Fruit fly (Drosophila melanogaster) whole organism, embryonic: ENCODE measurements around the gene Tsp33B.

Experiments used
- Adf1 ChIP-seq: fragments of 200-800 bp; sonication (Bioruptor generic); IDR thresholded peaks from 2 replicates; pipeline ENCODE4 v1.3.6; 2022; ENCODE audit warnings: missing biosample characterization, missing genetic modification characterization
- B-H1 ChIP-seq: fragments of 200-800 bp; sonication (Bioruptor generic); IDR thresholded peaks from 3 replicates; pipeline ENCODE4 v1.3.6; 2022; ENCODE audit warnings: missing biosample characterization, missing genetic modification characterization
- BEAF-32 ChIP-seq: fragments of 200-800 bp; sonication (Bioruptor generic); optimal IDR thresholded peaks from 3 replicates; lab custom pipeline; 2017; ENCODE audit warnings: missing biosample characterization, missing genetic modification characterization, mild to moderate bottlenecking, moderate library complexity, missing genetic modification reagents
- Bgb ChIP-seq: fragments of 200-800 bp; sonication (Bioruptor generic); IDR thresholded peaks from 2 replicates; pipeline ENCODE4 v1.3.6; 2022; ENCODE audit warnings: missing biosample characterization, missing genetic modification characterization; ENCODE audit not compliant: partially characterized antibody
- CG10147 ChIP-seq: fragments of 200-800 bp; sonication (Bioruptor generic); optimal IDR thresholded peaks from 2 replicates; lab custom pipeline; 2019; ENCODE audit warnings: missing biosample characterization, mild to moderate bottlenecking, missing genetic modification characterization, moderate library complexity
- CG16815 ChIP-seq: fragments of 200-800 bp; sonication (Bioruptor generic); optimal IDR thresholded peaks from 3 replicates; lab custom pipeline; 2017; ENCODE audit warnings: missing biosample characterization, mild to moderate bottlenecking, missing genetic modification characterization
- CG17359 ChIP-seq: fragments of 200-800 bp; sonication (Bioruptor generic); optimal IDR thresholded peaks from 3 replicates; lab custom pipeline; 2018; ENCODE audit warnings: missing biosample characterization, mild to moderate bottlenecking, missing genetic modification characterization, moderate library complexity
- CG17568 ChIP-seq: fragments of 200-800 bp; sonication (Bioruptor generic); optimal IDR thresholded peaks from 2 replicates; lab custom pipeline; 2018; ENCODE audit warnings: missing biosample characterization, mild to moderate bottlenecking, missing genetic modification characterization, moderate library complexity
- CG4820 ChIP-seq: fragments of 200-800 bp; sonication (Bioruptor generic); optimal IDR thresholded peaks from 3 replicates; lab custom pipeline; 2016; ENCODE audit warnings: missing biosample characterization, missing genetic modification characterization
- CG6683 ChIP-seq: fragments of 200-800 bp; sonication (Bioruptor generic); optimal IDR thresholded peaks from 2 replicates; lab custom pipeline; 2017; ENCODE audit warnings: missing biosample characterization, mild to moderate bottlenecking, missing genetic modification characterization, missing genetic modification reagents
- CG6765 ChIP-seq: fragments of 200-800 bp; sonication (Bioruptor generic); optimal IDR thresholded peaks from 3 replicates; lab custom pipeline; 2017; ENCODE audit warnings: missing biosample characterization, mild to moderate bottlenecking, missing genetic modification characterization
- CG6791 ChIP-seq: fragments of 200-800 bp; sonication (Bioruptor generic); IDR thresholded peaks from 3 replicates; pipeline ENCODE4 v1.3.6; 2022; ENCODE audit warnings: missing biosample characterization, missing genetic modification characterization; ENCODE audit not compliant: partially characterized antibody
- CG7357 ChIP-seq: fragments of 200-800 bp; sonication (Bioruptor generic); IDR thresholded peaks from 3 replicates; pipeline ENCODE4 v1.3.6; 2022; ENCODE audit warnings: missing biosample characterization, missing genetic modification characterization
- Dek ChIP-seq: fragments of 200-800 bp; sonication (Bioruptor generic); optimal IDR thresholded peaks from 3 replicates; lab custom pipeline; 2019; ENCODE audit warnings: missing biosample characterization, mild to moderate bottlenecking, missing genetic modification characterization, moderate library complexity
- Doc2 ChIP-seq: fragments of 200-800 bp; sonication (Bioruptor generic); IDR thresholded peaks from 2 replicates; pipeline ENCODE4 v1.3.6; 2022; ENCODE audit warnings: missing biosample characterization, missing genetic modification characterization
- Drgx ChIP-seq: fragments of 200-800 bp; sonication (Bioruptor generic); IDR thresholded peaks from 2 replicates; pipeline ENCODE4 v1.3.6; 2022; ENCODE audit warnings: missing biosample characterization, missing genetic modification characterization
- Ets97D ChIP-seq: fragments of 200-800 bp; sonication (Bioruptor generic); optimal IDR thresholded peaks from 3 replicates; lab custom pipeline; 2016; ENCODE audit warnings: missing biosample characterization, missing genetic modification characterization
- Fer3 ChIP-seq: fragments of 200-800 bp; sonication (Bioruptor generic); optimal IDR thresholded peaks from 2 replicates; lab custom pipeline; 2018; ENCODE audit warnings: missing biosample characterization, mild to moderate bottlenecking, missing genetic modification characterization, moderate library complexity
- HHEX ChIP-seq: fragments of 200-800 bp; sonication (Bioruptor generic); optimal IDR thresholded peaks from 3 replicates; lab custom pipeline; 2017; ENCODE audit warnings: missing biosample characterization, mild to moderate bottlenecking, missing genetic modification characterization, missing genetic modification reagents
- HmgD ChIP-seq: fragments of 200-800 bp; sonication (Bioruptor generic); optimal IDR thresholded peaks from 3 replicates; lab custom pipeline; 2016; ENCODE audit warnings: missing biosample characterization, missing genetic modification characterization
- MBD-R2 ChIP-seq: fragments of 200-800 bp; sonication (Bioruptor generic); IDR thresholded peaks from 2 replicates; pipeline ENCODE4 v1.3.6; 2022; ENCODE audit warnings: missing biosample characterization, missing genetic modification characterization
- Mes4 ChIP-seq: fragments of 200-800 bp; sonication (Bioruptor generic); optimal IDR thresholded peaks from 2 replicates; lab custom pipeline; 2016; ENCODE audit warnings: missing biosample characterization, missing genetic modification characterization
- ac ChIP-seq: fragments of 200-800 bp; sonication (Bioruptor generic); optimal IDR thresholded peaks from 3 replicates; lab custom pipeline; 2017; ENCODE audit warnings: missing biosample characterization, mild to moderate bottlenecking, missing genetic modification characterization
- amos ChIP-seq: fragments of 200-800 bp; sonication (Bioruptor generic); IDR thresholded peaks from 2 replicates; pipeline ENCODE4 v1.3.6; 2022; ENCODE audit warnings: missing biosample characterization, missing genetic modification characterization; ENCODE audit not compliant: partially characterized antibody
- chinmo ChIP-seq: fragments of 200-800 bp; sonication (Bioruptor generic); IDR thresholded peaks from 4 replicates; pipeline ENCODE4 v1.3.6; 2022; ENCODE audit warnings: missing biosample characterization, missing genetic modification characterization; ENCODE audit not compliant: partially characterized antibody
- dpn ChIP-seq, 2 experiments: fragments of 200-800 bp; sonication (Bioruptor generic); optimal IDR thresholded peaks; 3 replicates each; lab custom pipeline; 2016; ENCODE audit warnings: missing biosample characterization in 2 of 2, missing genetic modification characterization in 2 of 2
- exex ChIP-seq: fragments of 200-800 bp; sonication (Bioruptor generic); optimal IDR thresholded peaks from 4 replicates; lab custom pipeline; 2018; ENCODE audit warnings: missing biosample characterization, mild to moderate bottlenecking, missing genetic modification characterization, moderate library complexity
- ftz-f1 ChIP-seq: fragments of 200-800 bp; sonication (Bioruptor generic); optimal IDR thresholded peaks from 2 replicates; lab custom pipeline; 2016; ENCODE audit warnings: missing biosample characterization, missing genetic modification characterization
- gem ChIP-seq: fragments of 200-800 bp; sonication (Bioruptor generic); optimal IDR thresholded peaks from 2 replicates; lab custom pipeline; 2019; ENCODE audit warnings: missing biosample characterization, mild to moderate bottlenecking, missing genetic modification characterization, moderate library complexity
- gro ChIP-seq: fragments of 200-800 bp; sonication (Bioruptor generic); optimal IDR thresholded peaks from 2 replicates; lab custom pipeline; 2016; ENCODE audit warnings: missing biosample characterization, missing genetic modification characterization
- her ChIP-seq: fragments of 200-800 bp; sonication (Bioruptor generic); optimal IDR thresholded peaks from 2 replicates; lab custom pipeline; 2016; ENCODE audit warnings: missing biosample characterization, missing genetic modification characterization
- jumu ChIP-seq: fragments of 200-800 bp; sonication (Bioruptor generic); optimal IDR thresholded peaks from 3 replicates; lab custom pipeline; 2016; ENCODE audit warnings: missing biosample characterization, missing genetic modification characterization
- kni ChIP-seq: fragments of 200-800 bp; sonication (Bioruptor generic); optimal IDR thresholded peaks from 3 replicates; lab custom pipeline; 2017; ENCODE audit warnings: mild to moderate bottlenecking, missing biosample characterization, missing genetic modification reagents, missing genetic modification characterization
- lab ChIP-seq: fragments of 200-800 bp; sonication (Bioruptor generic); optimal IDR thresholded peaks from 3 replicates; lab custom pipeline; 2017; ENCODE audit warnings: missing biosample characterization, missing genetic modification characterization, mild to moderate bottlenecking, moderate library complexity, missing genetic modification reagents
- luna ChIP-seq: fragments of 200-800 bp; sonication (Bioruptor generic); optimal IDR thresholded peaks from 2 replicates; lab custom pipeline; 2016; ENCODE audit warnings: missing biosample characterization, missing genetic modification characterization
- pb ChIP-seq: fragments of 200-800 bp; sonication (Bioruptor generic); optimal IDR thresholded peaks from 3 replicates; lab custom pipeline; 2016; ENCODE audit warnings: missing biosample characterization, missing genetic modification characterization
- psq ChIP-seq: fragments of 200-800 bp; sonication (Bioruptor generic); optimal IDR thresholded peaks from 2 replicates; lab custom pipeline; 2017; ENCODE audit warnings: missing biosample characterization, missing genetic modification characterization
- repo ChIP-seq: fragments of 200-800 bp; sonication (Bioruptor generic); optimal IDR thresholded peaks from 2 replicates; lab custom pipeline; 2016; ENCODE audit warnings: missing biosample characterization, missing genetic modification characterization
- row ChIP-seq: fragments of 200-800 bp; sonication (Bioruptor generic); IDR thresholded peaks from 3 replicates; pipeline ENCODE4 v1.3.6; 2022; ENCODE audit warnings: missing biosample characterization, missing genetic modification characterization
- run ChIP-seq: fragments of 200-800 bp; sonication (Bioruptor generic); optimal IDR thresholded peaks from 3 replicates; lab custom pipeline; 2018; ENCODE audit warnings: missing biosample characterization, mild to moderate bottlenecking, missing genetic modification characterization
- schlank ChIP-seq: fragments of 200-800 bp; sonication (Bioruptor generic); optimal IDR thresholded peaks from 2 replicates; lab custom pipeline; 2018; ENCODE audit warnings: missing biosample characterization, mild to moderate bottlenecking, missing genetic modification characterization
- slou ChIP-seq: fragments of 200-800 bp; sonication (Bioruptor generic); optimal IDR thresholded peaks from 3 replicates; lab custom pipeline; 2016; ENCODE audit warnings: missing biosample characterization, missing genetic modification characterization
- sr ChIP-seq: fragments of 200-800 bp; sonication (Bioruptor generic); IDR thresholded peaks from 3 replicates; pipeline ENCODE4 v1.3.6; 2022; ENCODE audit warnings: missing biosample characterization, missing genetic modification characterization
- ssp ChIP-seq: fragments of 200-800 bp; sonication (Bioruptor generic); IDR thresholded peaks from 2 replicates; pipeline ENCODE4 v1.3.6; 2022; ENCODE audit warnings: missing biosample characterization, missing genetic modification characterization
- tll ChIP-seq, 2 experiments: fragments of 200-800 bp in 1 of 2; fragments of >200 bp in 1 of 2; sonication (Bioruptor generic) in 1 of 2; optimal IDR thresholded peaks; 2 replicates each; lab custom pipeline; 2017 to 2019; ENCODE audit warnings: missing biosample characterization in 2 of 2, missing genetic modification characterization in 2 of 2, mild to moderate bottlenecking in 1 of 2, moderate library complexity in 1 of 2
- unc-4 ChIP-seq: fragments of 200-800 bp; sonication (Bioruptor generic); IDR thresholded peaks from 2 replicates; pipeline ENCODE4 v1.3.6; 2022; ENCODE audit warnings: missing biosample characterization, missing genetic modification characterization; ENCODE audit not compliant: partially characterized antibody
- unpg ChIP-seq: fragments of 200-800 bp; sonication (Bioruptor generic); optimal IDR thresholded peaks from 3 replicates; lab custom pipeline; 2018; ENCODE audit warnings: missing biosample characterization, mild to moderate bottlenecking, missing genetic modification characterization, moderate library complexity
- zfh1 ChIP-seq: fragments of 200-800 bp; sonication (Bioruptor generic); IDR thresholded peaks from 3 replicates; pipeline ENCODE4 v1.3.6; 2022; ENCODE audit warnings: missing biosample characterization, missing genetic modification characterization

The Tsp33B gene

dm6 chr2L:11807697-11808226 lies 15.6 kb upstream of the Tsp33B start (continued):
- TF ChIP-seq ac (no peak), HmgD (GFP tag; lab: Kevin White, UChicago) (peak; percentile 61), slou (GFP tag; lab: Kevin White, UChicago) (no peak), CG6765 (GFP tag; lab: Kevin White, UChicago) (peak; percentile 60), schlank (tag; lab: Kevin White, UChicago) (peak; percentile 22), luna (GFP tag; lab: Kevin White, UChicago) (no peak), MBD-R2 (GFP tag; lab: Robert Waterston, UW) (peak; percentile 31; the same call in 1 of the 2 replicates), gro (GFP tag; lab: Kevin White, UChicago) (peak; percentile 54), Bgb (peak; percentile 72), Doc2 (GFP tag; lab: Robert Waterston, UW) (no peak), CG17359 (tag; lab: Kevin White, UChicago) (peak; percentile 20), B-H1 (GFP tag; lab: Robert Waterston, UW) (no peak), HHEX (GFP tag; lab: Kevin White, UChicago) (peak; percentile 18), Ets97D (GFP tag; lab: Kevin White, UChicago) (peak; percentile 9), exex (peak; percentile 37), psq (GFP tag; lab: Kevin White, UChicago) (peak; percentile 96), kni (GFP tag; lab: Kevin White, UChicago) (peak; percentile 88), CG16815 (no peak), amos (peak; percentile 53; the same call in 1 of the 2 replicates), her (GFP tag; lab: Kevin White, UChicago) (peak; percentile 34), CG6791 (GFP tag; lab: Robert Waterston, UW) (peak; percentile 60; the same call in 1 of the 3 replicates), CG17568 (GFP tag; lab: Kevin White, UChicago) (no peak), pb (peak; percentile 53), CG10147 (GFP tag; lab: Kevin White, UChicago) (no peak), lab (peak; percentile 65), chinmo (peak; percentile 98), Drgx (GFP tag; lab: Robert Waterston, UW) (peak; percentile 43; the same call in 1 of the 2 replicates), CG6683 (GFP tag; lab: Kevin White, UChicago) (no peak), Adf1 (GFP tag; lab: Robert Waterston, UW) (peak; percentile 83), run (tag; lab: Kevin White, UChicago) (peak; percentile 71), unc-4 (GFP tag; lab: Robert Waterston, UW) (peak; percentile 23), ftz-f1 (GFP tag; lab: Kevin White, UChicago) (peak; percentile 60), ssp (GFP tag; lab: Robert Waterston, UW) (no peak), row (GFP tag; lab: Robert Waterston, UW) (no peak; the same call in 2 of the 3 replicates), jumu (GFP tag; lab: Kevin White, UChicago) (no peak), dpn (GFP tag; optimal IDR thresholded peaks at IDR 0.05; lab: Kevin White, UChicago) (peak in 1 of 2 experiments; percentile 5), zfh1 (GFP tag; lab: Robert Waterston, UW) (peak; percentile 23; the same call in 1 of the 3 replicates), Dek (peak; percentile 27), Fer3 (no peak), tll (GFP tag; optimal IDR thresholded peaks at IDR 0.05; lab: Kevin White, UChicago) (peak in 1 of 2 experiments; percentile 10), CG4820 (GFP tag; lab: Kevin White, UChicago) (no peak), sr (GFP tag; lab: Robert Waterston, UW) (0 out of 3 replicates have a peak, but pooled peaks have one; percentile 61), Mes4 (GFP tag; lab: Kevin White, UChicago) (peak; percentile 48), repo (peak; percentile 48), unpg (GFP tag; lab: Kevin White, UChicago) (peak; percentile 2), CG7357 (no peak), gem (tag; lab: Kevin White, UChicago) (no peak), BEAF-32 (GFP tag; lab: Kevin White, UChicago) (no peak)
